Worm (Caenorhabditis elegans): ENCODE data around the gene rps-28.

The rps-28 gene

DNA sequence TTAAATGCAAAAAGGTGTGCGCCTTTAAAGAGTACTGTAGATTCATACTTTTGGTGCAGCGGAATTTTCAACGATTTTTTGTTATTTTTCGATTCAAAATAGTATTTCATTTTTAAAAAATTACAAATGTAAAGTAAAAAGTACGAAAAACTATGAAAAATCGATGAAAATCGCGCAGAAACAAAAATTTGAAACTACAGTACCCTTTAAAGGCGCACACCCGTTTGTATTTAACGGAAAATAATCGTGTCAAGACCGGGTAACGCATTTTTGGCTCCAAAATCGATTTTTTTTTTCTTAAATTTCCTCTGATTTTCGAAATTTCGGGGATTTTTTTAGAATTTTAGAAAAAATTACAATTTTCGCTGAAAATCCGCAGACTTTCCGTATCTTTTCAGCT is 48.5 kb downstream of the rps-28 start:
- TF ChIP-seq W03F9.2 (tag; optimal IDR thresholded peaks at IDR 0.05): no peak
- no peak for TF ChIP-seq him-1 (tag; optimal IDR thresholded peaks at IDR 0.05)
- no peak for TF ChIP-seq dao-5 (tag; optimal IDR thresholded peaks at IDR 0.05)

- TF ChIP-seq W03F9.2 (tag; optimal IDR thresholded peaks at IDR 0.05) (no peak), dao-5 (tag; optimal IDR thresholded peaks at IDR 0.05) (no peak), him-1 (tag; optimal IDR thresholded peaks at IDR 0.05) (no peak)
Measured at ce11 chrIV:1708426-1708826, 48.9 kb downstream of the rps-28 start.

DNA sequence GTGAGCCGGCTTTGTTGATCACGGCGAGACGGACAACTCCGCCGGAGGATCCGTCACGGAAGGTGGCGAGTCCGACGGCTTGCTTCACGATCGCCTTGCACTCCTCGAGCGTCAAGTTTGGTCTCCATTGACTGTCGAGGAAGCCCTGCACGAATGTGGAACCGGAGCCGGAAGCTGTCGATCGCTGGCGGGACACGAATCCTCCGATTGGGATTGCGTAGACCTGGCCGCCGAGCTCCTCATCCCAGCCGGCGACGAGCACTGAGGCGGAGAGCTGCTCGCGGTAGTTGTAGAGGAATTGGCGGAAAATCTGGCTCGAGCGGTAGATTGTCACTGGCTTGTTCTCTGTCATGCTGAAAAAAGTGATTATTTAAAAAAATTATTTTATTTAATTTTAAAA is 49.5 kb downstream of the rps-28 start:
- TF ChIP-seq W03F9.2 (tag; optimal IDR thresholded peaks at IDR 0.05): no peak

All from whole organism, L4/young adult.